Worm (Caenorhabditis elegans) whole organism, midembryonic: ENCODE measurements around the gene C30B5.6.
A peak's percentile ranks its signal among the peaks of the same experiment; 100 is the strongest.

ENCODE experiments used
- T22C8.4 ChIP-seq: fragments of 200-800 bp; sonication (Bioruptor generic); IDR thresholded peaks from 2 replicates; pipeline ENCODE4 v1.3.6; 2022; ENCODE audit warnings: missing genetic modification characterization, missing compliant biosample characterization
- cog-1 ChIP-seq: sonication (generic microtip); optimal IDR thresholded peaks from 2 replicates; lab custom pipeline; 2016; ENCODE audit warnings: missing genetic modification characterization, missing compliant biosample characterization
- flt-1 ChIP-seq: fragments of 200-800 bp; sonication (Bioruptor generic); IDR thresholded peaks from 2 replicates; pipeline ENCODE4 v1.3.6; 2022; ENCODE audit warnings: missing genetic modification characterization, missing compliant biosample characterization
- klf-2 ChIP-seq: fragments of 200-800 bp; sonication (Bioruptor generic); conservative IDR thresholded peaks from 2 replicates; pipeline ENCODE4 v1.3.6; 2022; ENCODE audit warnings: missing genetic modification reagents, missing genetic modification characterization, missing compliant biosample characterization
- med-1 ChIP-seq: sonication (generic microtip); optimal IDR thresholded peaks from 2 replicates; lab custom pipeline; 2017; ENCODE audit warnings: missing genetic modification characterization, mild to moderate bottlenecking, missing compliant biosample characterization, antibody characterized with exemption, missing genetic modification reagents; ENCODE audit not compliant: insufficient read depth
- ref-1 ChIP-seq: fragments of 200-800 bp; sonication (Bioruptor generic); conservative IDR thresholded peaks from 2 replicates; pipeline ENCODE4 v1.3.6; 2022; ENCODE audit warnings: missing genetic modification reagents, missing genetic modification characterization, missing compliant biosample characterization
- tab-1 ChIP-seq: fragments of 200-800 bp; sonication (Bioruptor generic); IDR thresholded peaks from 2 replicates; pipeline ENCODE4 v1.3.6; 2022; ENCODE audit warnings: missing genetic modification characterization, missing compliant biosample characterization
- ztf-23 ChIP-seq: fragments of 200-800 bp; sonication (Bioruptor generic); IDR thresholded peaks from 2 replicates; pipeline ENCODE4 v1.3.6; 2022; ENCODE audit warnings: missing genetic modification reagents, missing genetic modification characterization, missing compliant biosample characterization
- ztf-29 ChIP-seq: fragments of 200-800 bp; sonication (Bioruptor generic); IDR thresholded peaks from 2 replicates; pipeline ENCODE4 v1.3.6; 2022; ENCODE audit warnings: missing genetic modification reagents, missing genetic modification characterization, missing compliant biosample characterization

The C30B5.6 gene

ce11 chrII:6222558-6222957, at the start of gene C30B5.6:
C30B5.6 (minus strand) TSS chrII:6222658.
- TF ChIP-seq ztf-29 (GFP tag; lab: Robert Waterston, UW) (no peak), med-1 (GFP tag; lab: Kevin White, UChicago) (no peak), ref-1 (no peak), T22C8.4 (GFP tag; lab: Robert Waterston, UW) (no peak), ztf-23 (GFP tag; lab: Robert Waterston, UW) (no peak), flt-1 (GFP tag; lab: Robert Waterston, UW) (no peak), cog-1 (no peak), tab-1 (no peak), klf-2 (GFP tag; lab: Robert Waterston, UW) (no peak)

DNA sequence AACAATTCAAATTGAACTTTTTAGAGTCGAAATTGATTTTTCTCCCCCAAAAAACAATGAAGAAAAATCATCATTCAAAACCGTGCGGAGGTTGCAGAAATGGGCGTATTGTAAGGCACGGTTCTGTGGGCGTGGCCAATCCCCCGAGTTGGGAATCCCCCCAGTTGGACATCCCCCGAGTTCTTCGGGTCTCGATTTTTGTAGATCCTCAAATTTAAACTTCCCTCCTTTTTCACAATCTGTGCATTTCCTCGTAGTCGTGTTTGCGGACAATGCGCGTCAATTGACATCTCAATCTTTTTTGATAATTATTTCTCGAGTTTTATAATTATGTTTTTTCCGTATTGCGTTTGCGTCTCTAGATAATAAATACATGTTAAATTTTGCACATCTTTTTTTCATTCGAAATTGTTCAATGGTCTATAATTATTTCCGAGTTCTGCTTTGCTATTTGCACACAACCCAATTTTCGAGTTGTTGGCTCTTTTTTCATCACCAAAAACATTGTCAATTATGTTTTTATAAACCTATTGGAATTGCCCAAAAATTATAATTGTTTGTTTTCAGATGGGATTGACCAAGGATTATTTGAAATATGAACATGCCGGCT, 47.5 kb upstream of the C30B5.6 start, which contains the start of gene F13H8.2:
F13H8.2 (plus strand) TSS at position 560 of the 610 bp plus-strand sequence.
- TF ChIP-seq flt-1 (GFP tag; lab: Robert Waterston, UW) (peak; percentile 81), tab-1 (peak; percentile 35; the same call in 1 of the 2 replicates), ztf-23 (GFP tag; lab: Robert Waterston, UW) (peak; percentile 86; the same call in 1 of the 2 replicates), med-1 (GFP tag; lab: Kevin White, UChicago) (no peak), cog-1 (peak; percentile 43), klf-2 (GFP tag; lab: Robert Waterston, UW) (0 out of 2 replicates have a peak, but pooled peaks have one; percentile 37), ref-1 (no peak), T22C8.4 (GFP tag; lab: Robert Waterston, UW) (peak; percentile 25; the same call in 1 of the 2 replicates)

- TF ChIP-seq ztf-23 (GFP tag; lab: Robert Waterston, UW), result no peak
- no peak for TF ChIP-seq cog-1
- no peak for TF ChIP-seq klf-2 (GFP tag; lab: Robert Waterston, UW)
Measured at ce11 chrII:6267983-6268382, 45.5 kb upstream of the C30B5.6 start, which contains the start of gene F13H8.8. F13H8.8 (minus strand) TSS chrII:6268083.

DNA sequence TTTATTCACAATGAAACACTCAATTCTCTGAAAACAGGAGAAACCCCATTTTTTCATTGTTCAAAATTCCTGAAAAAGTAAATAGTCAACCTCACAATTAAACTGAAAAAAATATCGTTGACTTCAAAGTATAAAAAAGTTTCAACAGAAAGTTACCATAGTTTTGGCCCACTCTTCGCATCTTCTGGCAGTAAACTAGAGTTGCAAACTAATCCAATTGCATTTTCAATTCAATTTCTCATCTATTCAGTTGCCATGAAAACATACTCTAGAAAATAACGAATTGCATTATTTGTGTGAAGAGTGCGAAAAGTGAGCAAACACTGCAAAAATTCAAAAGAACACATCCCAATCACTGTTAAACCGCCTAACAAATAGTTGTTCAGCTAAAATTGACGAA, 41.2 kb upstream of the C30B5.6 start, which contains the start of gene F13H8.3:
F13H8.3 (plus strand) TSS at position 301 of the 400 bp plus-strand sequence.
- TF ChIP-seq klf-2 (GFP tag; lab: Robert Waterston, UW), result no peak

ce11 chrII:6262222-6262621, 39.8 kb upstream of the C30B5.6 start, which contains the start of gene F13H8.12:
F13H8.12 (plus strand) TSS chrII:6262522.
- TF ChIP-seq flt-1 (GFP tag; lab: Robert Waterston, UW), result no peak

- TF ChIP-seq klf-2 (GFP tag; lab: Robert Waterston, UW) (no peak), med-1 (GFP tag; lab: Kevin White, UChicago) (no peak), tab-1 (no peak), T22C8.4 (GFP tag; lab: Robert Waterston, UW) (no peak), cog-1 (no peak), ztf-23 (GFP tag; lab: Robert Waterston, UW) (no peak), flt-1 (GFP tag; lab: Robert Waterston, UW) (no peak), ref-1 (no peak), ztf-29 (GFP tag; lab: Robert Waterston, UW) (no peak)
Measured at ce11 chrII:6260684-6261083, 38.2 kb upstream of the C30B5.6 start, which contains the start of gene nmgp-1. nmgp-1 (plus strand) TSS chrII:6260857.

ce11 chrII:6259867-6260266, 37.4 kb upstream of the C30B5.6 start, which contains the start of gene F13H8.11:
F13H8.11 (minus strand) TSS chrII:6260021.
- TF ChIP-seq T22C8.4 (GFP tag; lab: Robert Waterston, UW), result no peak
- no peak for TF ChIP-seq flt-1 (GFP tag; lab: Robert Waterston, UW)
- no peak for TF ChIP-seq cog-1
- no peak for TF ChIP-seq tab-1

DNA sequence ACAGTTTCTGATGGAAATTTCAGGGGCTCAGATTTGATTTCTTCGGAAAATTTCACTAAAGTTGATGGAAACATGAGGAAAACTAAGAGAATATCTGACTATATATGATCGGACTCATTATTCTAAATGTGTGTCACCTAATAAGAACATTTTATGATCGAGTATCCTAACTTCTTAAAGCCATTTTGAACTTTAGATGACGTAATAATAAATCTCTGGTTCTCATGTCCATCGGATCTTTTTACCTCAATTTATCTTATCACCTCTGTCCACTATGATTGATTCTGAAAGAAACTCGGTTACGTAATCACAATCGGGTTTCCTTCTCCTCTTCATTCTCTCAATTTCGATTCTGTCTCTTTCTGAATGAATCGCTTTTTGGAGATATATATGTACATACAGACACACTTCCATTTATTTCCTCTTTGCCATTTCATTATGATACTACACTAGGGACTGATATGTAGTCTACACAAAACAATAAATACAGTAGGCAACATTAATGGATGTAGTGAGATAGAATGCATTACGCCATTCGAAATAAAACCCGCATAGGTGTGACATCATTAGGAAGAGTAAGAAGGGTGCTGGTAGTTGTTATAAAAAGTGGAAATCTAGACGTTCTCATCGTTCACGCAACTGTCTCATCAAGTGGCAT, 34.9 kb upstream of the C30B5.6 start:
- TF ChIP-seq ztf-23 (GFP tag; lab: Robert Waterston, UW) (no peak), med-1 (GFP tag; lab: Kevin White, UChicago) (no peak), ref-1 (no peak), flt-1 (GFP tag; lab: Robert Waterston, UW) (no peak), ztf-29 (GFP tag; lab: Robert Waterston, UW) (no peak), klf-2 (GFP tag; lab: Robert Waterston, UW) (no peak), cog-1 (no peak), tab-1 (no peak), T22C8.4 (GFP tag; lab: Robert Waterston, UW) (no peak)

ce11 chrII:6256024-6256423, 33.6 kb upstream of the C30B5.6 start, which contains the start of gene F13H8.5:
F13H8.5 (minus strand) TSS chrII:6256124.
- no peak for TF ChIP-seq med-1 (GFP tag; lab: Kevin White, UChicago)
- no peak for TF ChIP-seq tab-1
- TF ChIP-seq cog-1, result no peak
- TF ChIP-seq ztf-29 (GFP tag; lab: Robert Waterston, UW), result no peak
- no peak for TF ChIP-seq klf-2 (GFP tag; lab: Robert Waterston, UW)
- no peak for TF ChIP-seq flt-1 (GFP tag; lab: Robert Waterston, UW)
- TF ChIP-seq T22C8.4 (GFP tag; lab: Robert Waterston, UW), result no peak
- no peak for TF ChIP-seq ref-1
- no peak for TF ChIP-seq ztf-23 (GFP tag; lab: Robert Waterston, UW)

- TF ChIP-seq ztf-29 (GFP tag; lab: Robert Waterston, UW) (no peak), ref-1 (no peak), T22C8.4 (GFP tag; lab: Robert Waterston, UW) (no peak), ztf-23 (GFP tag; lab: Robert Waterston, UW) (no peak), tab-1 (no peak), cog-1 (no peak), med-1 (GFP tag; lab: Kevin White, UChicago) (no peak), flt-1 (GFP tag; lab: Robert Waterston, UW) (no peak), klf-2 (GFP tag; lab: Robert Waterston, UW) (no peak)
Measured at ce11 chrII:6252707-6253106, 30.2 kb upstream of the C30B5.6 start.
